Worm (Caenorhabditis elegans): ENCODE results near the gene srj-44.

DNA sequence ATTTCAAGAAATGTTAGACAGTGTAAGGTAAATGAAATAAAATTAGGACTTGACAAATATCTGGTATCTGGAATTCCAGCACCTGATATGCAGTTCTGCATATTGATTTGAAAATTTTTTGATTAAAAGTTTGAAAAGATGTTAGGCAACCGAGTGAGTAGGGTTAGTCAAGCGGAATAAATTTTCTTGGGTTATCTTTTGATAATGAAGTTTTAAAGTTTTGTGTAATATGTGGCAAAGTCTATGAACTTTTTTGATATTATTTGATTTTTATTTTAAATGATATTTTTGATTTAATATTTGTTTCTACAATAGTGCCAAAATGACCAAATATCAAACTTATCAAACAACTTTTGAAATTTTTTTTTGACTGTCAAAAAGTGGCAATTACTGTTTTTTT lies 23.8 kb upstream of the srj-44 start, which contains the start of gene srh-241:
- TF ChIP-seq efl-1 (GFP tag; optimal IDR thresholded peaks at IDR 0.05) (no peak), him-1 (tag; optimal IDR thresholded peaks at IDR 0.05) (no peak), nhr-27 (tag; optimal IDR thresholded peaks at IDR 0.05) (no peak), lin-35 (GFP tag; optimal IDR thresholded peaks at IDR 0.05) (no peak)
